Fruit fly (Drosophila melanogaster) whole organism, adult: ENCODE measurements around the gene Tmtc4.

ENCODE experiments used
- CG11617 ChIP-seq: fragments of 200-800 bp; sonication (Bioruptor generic); optimal IDR thresholded peaks from 2 replicates; lab custom pipeline; 2017; ENCODE audit warnings: mild to moderate bottlenecking, missing biosample characterization, missing genetic modification reagents, missing genetic modification characterization
- CG12768 ChIP-seq: fragments of 200-800 bp; sonication (Bioruptor generic); optimal IDR thresholded peaks from 2 replicates; lab custom pipeline; 2017; ENCODE audit warnings: missing biosample characterization, missing genetic modification characterization, mild to moderate bottlenecking, moderate library complexity, missing genetic modification reagents
- CG14711 ChIP-seq: fragments of 200-800 bp; sonication (Bioruptor generic); optimal IDR thresholded peaks from 2 replicates; lab custom pipeline; 2018; ENCODE audit warnings: missing biosample characterization, mild to moderate bottlenecking, missing genetic modification characterization, moderate library complexity
- CG1620 ChIP-seq: fragments of 200-800 bp; sonication (Bioruptor generic); optimal IDR thresholded peaks from 2 replicates; lab custom pipeline; 2016; ENCODE audit warnings: missing biosample characterization, missing genetic modification characterization
- CG33017 ChIP-seq: fragments of 200-800 bp; sonication (Bioruptor generic); optimal IDR thresholded peaks from 2 replicates; lab custom pipeline; 2018; ENCODE audit warnings: missing biosample characterization, mild to moderate bottlenecking, missing genetic modification characterization, moderate library complexity
- CG5204 ChIP-seq: fragments of 200-800 bp; sonication (Bioruptor generic); optimal IDR thresholded peaks from 2 replicates; lab custom pipeline; 2016; ENCODE audit warnings: missing biosample characterization, missing genetic modification characterization
- CG7045 ChIP-seq: fragments of 200-800 bp; sonication (Bioruptor generic); optimal IDR thresholded peaks from 2 replicates; lab custom pipeline; 2017; ENCODE audit warnings: missing biosample characterization, mild to moderate bottlenecking, missing genetic modification characterization
- CG7101 ChIP-seq: fragments of 200-800 bp; sonication (Bioruptor generic); optimal IDR thresholded peaks from 2 replicates; lab custom pipeline; 2018; ENCODE audit warnings: missing biosample characterization, mild to moderate bottlenecking, missing genetic modification characterization, moderate library complexity
- Clk ChIP-seq: fragments of 200-800 bp; sonication (Bioruptor generic); optimal IDR thresholded peaks from 2 replicates; lab custom pipeline; 2017; ENCODE audit warnings: missing biosample characterization, missing genetic modification characterization
- Crg-1 ChIP-seq: fragments of 200-800 bp; sonication (Bioruptor generic); optimal IDR thresholded peaks from 2 replicates; lab custom pipeline; 2016; ENCODE audit warnings: missing biosample characterization, missing genetic modification characterization
- Hr96 ChIP-seq: fragments of 200-800 bp; sonication (Bioruptor generic); optimal IDR thresholded peaks from 2 replicates; lab custom pipeline; 2016; ENCODE audit warnings: missing biosample characterization, missing genetic modification characterization
- Mnt ChIP-seq: fragments of 200-800 bp; sonication (Bioruptor generic); optimal IDR thresholded peaks from 2 replicates; lab custom pipeline; 2016; ENCODE audit warnings: missing biosample characterization, mild to moderate bottlenecking, missing genetic modification characterization
- bab1 ChIP-seq: fragments of 200-800 bp; sonication (Bioruptor generic); optimal IDR thresholded peaks from 3 replicates; lab custom pipeline; 2019; ENCODE audit warnings: missing biosample characterization, mild to moderate bottlenecking, missing genetic modification characterization, moderate library complexity
- cic ChIP-seq: fragments of 200-800 bp; sonication (Bioruptor generic); optimal IDR thresholded peaks from 2 replicates; lab custom pipeline; 2017; ENCODE audit warnings: missing biosample characterization, mild to moderate bottlenecking, missing genetic modification characterization, moderate library complexity
- cnc ChIP-seq, 2 experiments: fragments of >200 bp; optimal IDR thresholded peaks; 2 replicates each; lab custom pipeline; 2017
- kay ChIP-seq: fragments of 200-800 bp; sonication (Bioruptor generic); peaks from one replicate; lab custom pipeline; 2016; ENCODE audit warnings: missing biosample characterization, missing genetic modification characterization, borderline replicate concordance
- ovo ChIP-seq: fragments of 200-800 bp; sonication (Bioruptor generic); optimal IDR thresholded peaks from 2 replicates; lab custom pipeline; 2016; ENCODE audit warnings: missing biosample characterization, missing genetic modification characterization
- pad ChIP-seq: fragments of 200-800 bp; sonication (Bioruptor generic); optimal IDR thresholded peaks from 3 replicates; lab custom pipeline; 2017; ENCODE audit warnings: missing biosample characterization, missing genetic modification characterization, mild to moderate bottlenecking, moderate library complexity, missing genetic modification reagents
- tj ChIP-seq: fragments of 200-800 bp; sonication (Bioruptor generic); optimal IDR thresholded peaks from 3 replicates; lab custom pipeline; 2017; ENCODE audit warnings: missing biosample characterization, mild to moderate bottlenecking, missing genetic modification characterization, moderate library complexity
- toe ChIP-seq: fragments of 200-800 bp; sonication (Bioruptor generic); optimal IDR thresholded peaks from 2 replicates; lab custom pipeline; 2016; ENCODE audit warnings: missing biosample characterization, missing genetic modification characterization

Tmtc4 gene

dm6 chr3R:15347822-15348221 is 3.2 kb upstream of the Tmtc4 start, which contains the start of the genes CG42726 and CG42727:
Gene CG42726, plus strand, starts transcription at chr3R:15348048.
Gene CG42727, plus strand, starts transcription at chr3R:15348048.
- TF ChIP-seq Hr96 (GFP tag; lab: Kevin White, UChicago) (no peak), CG7101 (tag; lab: Kevin White, UChicago) (peak; percentile 36), Mnt (GFP tag; lab: Kevin White, UChicago) (peak; percentile 34), CG11617 (GFP tag; lab: Kevin White, UChicago) (peak; percentile 26), CG14711 (peak; percentile 17), tj (GFP tag; lab: Kevin White, UChicago) (peak; percentile 1), bab1 (peak; percentile 55), cic (GFP tag; lab: Kevin White, UChicago) (no peak)

dm6 chr3R:15354019-15354418 is 3.0 kb downstream of the Tmtc4 start:
- no peak for TF ChIP-seq Clk
- TF ChIP-seq CG14711 = no peak
- TF ChIP-seq CG33017 (tag; lab: Kevin White, UChicago) = no peak
- TF ChIP-seq ovo (GFP tag; lab: Kevin White, UChicago) = no peak
- TF ChIP-seq cnc (optimal IDR thresholded peaks at IDR 0.05; lab: Kevin White, UChicago) = no peak
- TF ChIP-seq Hr96 (GFP tag; lab: Kevin White, UChicago) = no peak

dm6 chr3R:15356152-15356551 is 5.1 kb downstream of the Tmtc4 start:
- TF ChIP-seq cic (GFP tag; lab: Kevin White, UChicago) (no peak), toe (GFP tag; lab: Kevin White, UChicago) (no peak), CG7045 (GFP tag; lab: Kevin White, UChicago) (no peak), tj (GFP tag; lab: Kevin White, UChicago) (peak; percentile 100), Mnt (GFP tag; lab: Kevin White, UChicago) (peak; percentile 10), cnc (optimal IDR thresholded peaks at IDR 0.05; lab: Kevin White, UChicago) (no peak), Crg-1 (GFP tag; lab: Kevin White, UChicago) (no peak)

DNA sequence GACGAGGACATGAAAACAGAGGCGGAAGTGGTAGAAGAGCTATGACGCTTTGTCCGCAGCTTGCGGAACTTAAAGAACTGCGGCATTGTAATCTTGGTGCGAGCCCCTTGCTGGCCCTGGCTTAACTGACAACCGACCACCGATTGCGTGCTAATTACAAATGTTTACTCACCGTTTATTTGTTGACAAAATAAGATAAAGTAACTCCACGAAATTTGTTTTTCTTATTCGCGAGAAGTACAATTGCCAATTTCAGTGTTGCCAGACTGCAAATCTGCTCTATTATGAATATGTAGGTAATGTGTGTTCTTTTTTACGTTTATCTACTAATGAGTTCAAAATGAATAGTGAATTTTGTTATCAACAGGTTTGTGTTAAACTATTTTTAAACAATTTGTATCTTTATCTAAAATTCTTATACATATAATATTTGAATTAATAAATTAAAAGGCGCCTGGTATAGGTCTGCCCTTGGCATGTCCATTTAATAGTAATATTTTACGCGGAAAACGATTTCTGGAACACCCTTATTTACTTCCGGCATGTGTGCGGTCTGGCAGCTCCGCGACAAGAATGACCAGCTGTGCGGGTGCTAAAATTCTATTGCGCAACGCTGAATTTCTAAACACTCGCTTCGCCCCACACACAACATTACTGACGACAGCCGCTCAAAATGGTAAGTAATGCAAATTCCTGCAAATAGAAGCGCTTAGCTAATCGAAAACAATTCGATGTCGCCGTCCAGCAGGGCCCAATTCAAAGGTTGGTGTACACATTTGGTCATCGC is 5.8 kb downstream of the Tmtc4 start, which contains the start of the genes Atg4b and Hibch:
Gene Atg4b, minus strand, starts transcription at position 280 of the 787 bp plus-strand sequence.
Gene Hibch, plus strand, starts transcription at position 585 of the 787 bp plus-strand sequence.
- peak; percentile 79 for TF ChIP-seq Clk
- peak; percentile 67 for TF ChIP-seq ovo (GFP tag; lab: Kevin White, UChicago)
- no peak for TF ChIP-seq tj (GFP tag; lab: Kevin White, UChicago)
- peak; percentile 88 for TF ChIP-seq CG7101 (tag; lab: Kevin White, UChicago)
- peak; percentile 84 for TF ChIP-seq CG14711
- TF ChIP-seq CG7045 (GFP tag; lab: Kevin White, UChicago) = peak; percentile 83
- peak; percentile 76 for TF ChIP-seq cic (GFP tag; lab: Kevin White, UChicago)
- TF ChIP-seq pad (GFP tag; lab: Kevin White, UChicago) = peak; percentile 79
- peak; percentile 88 for TF ChIP-seq bab1
- no peak for TF ChIP-seq toe (GFP tag; lab: Kevin White, UChicago)
- peak; percentile 79 for TF ChIP-seq Crg-1 (GFP tag; lab: Kevin White, UChicago)
- peak; percentile 86 for TF ChIP-seq CG11617 (GFP tag; lab: Kevin White, UChicago)
- TF ChIP-seq CG12768 (GFP tag; lab: Kevin White, UChicago) = peak; percentile 90
- peak; percentile 67 for TF ChIP-seq CG1620 (GFP tag; lab: Kevin White, UChicago)
- no peak for TF ChIP-seq kay (GFP tag; lab: Kevin White, UChicago)
- TF ChIP-seq CG5204 (GFP tag; lab: Kevin White, UChicago) = no peak
- peak; percentile 77 for TF ChIP-seq CG33017 (tag; lab: Kevin White, UChicago)
- peak; percentile 63 for TF ChIP-seq Mnt (GFP tag; lab: Kevin White, UChicago)

- TF ChIP-seq ovo (GFP tag; lab: Kevin White, UChicago) (no peak), CG14711 (no peak), CG11617 (GFP tag; lab: Kevin White, UChicago) (no peak), CG7101 (tag; lab: Kevin White, UChicago) (no peak), bab1 (peak; percentile 19), Clk (no peak), Mnt (GFP tag; lab: Kevin White, UChicago) (no peak), CG33017 (tag; lab: Kevin White, UChicago) (no peak), CG7045 (GFP tag; lab: Kevin White, UChicago) (no peak), kay (GFP tag; lab: Kevin White, UChicago) (no peak), toe (GFP tag; lab: Kevin White, UChicago) (no peak), CG1620 (GFP tag; lab: Kevin White, UChicago) (no peak), pad (GFP tag; lab: Kevin White, UChicago) (no peak), tj (GFP tag; lab: Kevin White, UChicago) (peak; percentile 80), cnc (optimal IDR thresholded peaks at IDR 0.05; lab: Kevin White, UChicago) (no peak), Crg-1 (GFP tag; lab: Kevin White, UChicago) (no peak), CG5204 (GFP tag; lab: Kevin White, UChicago) (no peak)
These were observed 10.5 kb downstream of the Tmtc4 start, which contains the start of the genes Cog2 and Trax for dm6 chr3R:15361490-15361889. Gene Cog2, minus strand, starts transcription at chr3R:15361657. Gene Trax, plus strand, starts transcription at chr3R:15361692.

- TF ChIP-seq bab1 (peak; percentile 46), CG14711 (peak; percentile 38), Crg-1 (GFP tag; lab: Kevin White, UChicago) (peak; percentile 17), Mnt (GFP tag; lab: Kevin White, UChicago) (peak; percentile 9), kay (GFP tag; lab: Kevin White, UChicago) (no peak), CG1620 (GFP tag; lab: Kevin White, UChicago) (peak; percentile 41), CG7101 (tag; lab: Kevin White, UChicago) (peak; percentile 44), toe (GFP tag; lab: Kevin White, UChicago) (no peak)
These were observed 12.6 kb downstream of the Tmtc4 start, which contains the start of gene CG6171 for dm6 chr3R:15363608-15364007. Gene CG6171, minus strand, starts transcription at chr3R:15363857.
